Worm (Caenorhabditis elegans) whole organism, L3 larva: ENCODE results near the gene C44B9.3.

Experiments
- R02D3.7 ChIP-seq: fragments of 150-350 bp; optimal IDR thresholded peaks from 2 replicates; lab custom pipeline; 2014; ENCODE audit warnings: missing biosample characterization, missing genetic modification characterization
- ZK546.5 ChIP-seq: sonication (generic microtip); optimal IDR thresholded peaks from 2 replicates; lab custom pipeline; 2017; ENCODE audit warnings: missing biosample characterization, missing genetic modification characterization
- aly-2 ChIP-seq: fragments of 150-350 bp; optimal IDR thresholded peaks from 2 replicates; lab custom pipeline; 2014; ENCODE audit warnings: missing biosample characterization, missing genetic modification characterization
- ama-1 ChIP-seq: fragments of 150-350 bp; optimal IDR thresholded peaks from 2 replicates; lab custom pipeline; 2018
- ceh-16 ChIP-seq: sonication (generic microtip); optimal IDR thresholded peaks from 2 replicates; lab custom pipeline; 2017; ENCODE audit warnings: missing biosample characterization, missing genetic modification characterization
- ceh-28 ChIP-seq: fragments of 150-350 bp; optimal IDR thresholded peaks from 2 replicates; lab custom pipeline; 2014; ENCODE audit warnings: missing biosample characterization, missing genetic modification reagents, missing genetic modification characterization
- ceh-82 ChIP-seq: fragments of 150-350 bp; optimal IDR thresholded peaks from 2 replicates; lab custom pipeline; 2014; ENCODE audit warnings: missing biosample characterization, missing genetic modification characterization
- ceh-9 ChIP-seq: sonication (generic microtip); optimal IDR thresholded peaks from 2 replicates; lab custom pipeline; 2018; ENCODE audit warnings: missing biosample characterization, missing genetic modification characterization
- daf-12 ChIP-seq: fragments of 150-350 bp; optimal IDR thresholded peaks from 2 replicates; lab custom pipeline; 2014; ENCODE audit warnings: missing biosample characterization, missing genetic modification reagents, missing genetic modification characterization
- egl-27 ChIP-seq: sonication (generic microtip); optimal IDR thresholded peaks from 4 replicates; lab custom pipeline; 2017; ENCODE audit warnings: missing biosample characterization, missing genetic modification reagents, missing genetic modification characterization
- egl-5 ChIP-seq: fragments of 150-350 bp; optimal IDR thresholded peaks from 2 replicates; lab custom pipeline; 2017; ENCODE audit warnings: missing biosample characterization, missing genetic modification reagents, missing genetic modification characterization, inconsistent platforms
- elt-1 ChIP-seq: fragments of 150-350 bp; optimal IDR thresholded peaks from 2 replicates; lab custom pipeline; 2014; ENCODE audit warnings: missing biosample characterization, missing genetic modification characterization
- elt-2 ChIP-seq: sonication (generic microtip); optimal IDR thresholded peaks from 2 replicates; lab custom pipeline; 2016; ENCODE audit warnings: missing genetic modification reagents, mild to moderate bottlenecking, missing genetic modification characterization, missing compliant biosample characterization
- elt-3 ChIP-seq, 3 experiments: fragments of 150-350 bp in 1 of 3; sonication (generic microtip) in 2 of 3; optimal IDR thresholded peaks; 2 replicates in 2 of 3; 4 replicates in 1 of 3; lab custom pipeline; 2014 to 2017; ENCODE audit warnings: missing biosample characterization in 3 of 3, missing genetic modification characterization in 3 of 3
- eor-1 ChIP-seq, 2 experiments: fragments of 150-350 bp; optimal IDR thresholded peaks; 2 replicates each; lab custom pipeline; 2014 to 2018; ENCODE audit warnings: missing biosample characterization in 2 of 2, missing genetic modification characterization in 2 of 2
- fkh-10 ChIP-seq: sonication (generic microtip); optimal IDR thresholded peaks from 2 replicates; lab custom pipeline; 2017; ENCODE audit warnings: missing biosample characterization, missing genetic modification reagents, missing genetic modification characterization
- fkh-2 ChIP-seq: fragments of 150-350 bp; optimal IDR thresholded peaks from 2 replicates; lab custom pipeline; 2014; ENCODE audit warnings: missing biosample characterization, missing genetic modification reagents, missing genetic modification characterization
- fos-1 ChIP-seq: fragments of 150-350 bp; optimal IDR thresholded peaks from 2 replicates; lab custom pipeline; 2014; ENCODE audit warnings: missing biosample characterization, missing genetic modification characterization
- hmg-11 ChIP-seq: sonication (generic microtip); optimal IDR thresholded peaks from 2 replicates; lab custom pipeline; 2016; ENCODE audit warnings: missing genetic modification characterization, missing compliant biosample characterization
- jun-1 ChIP-seq: fragments of 150-350 bp; optimal IDR thresholded peaks from 2 replicates; lab custom pipeline; 2014; ENCODE audit warnings: missing biosample characterization, missing genetic modification reagents, missing genetic modification characterization
- lin-15B ChIP-seq: fragments of 150-350 bp; optimal IDR thresholded peaks from 2 replicates; lab custom pipeline; 2014; ENCODE audit warnings: missing biosample characterization, missing genetic modification characterization
- lin-39 ChIP-seq: fragments of 150-350 bp; optimal IDR thresholded peaks from 2 replicates; lab custom pipeline; 2018; ENCODE audit warnings: missing biosample characterization, missing genetic modification reagents, missing genetic modification characterization
- lsy-12 ChIP-seq: sonication (generic microtip); optimal IDR thresholded peaks from 2 replicates; lab custom pipeline; 2016; ENCODE audit warnings: mild to moderate bottlenecking, missing genetic modification characterization, missing compliant biosample characterization
- mdl-1 ChIP-seq: fragments of 150-350 bp; optimal IDR thresholded peaks from 2 replicates; lab custom pipeline; 2014; ENCODE audit warnings: missing biosample characterization, missing genetic modification characterization
- mml-1 ChIP-seq: fragments of 150-350 bp; sonication (generic microtip); optimal IDR thresholded peaks from 3 replicates; lab custom pipeline; 2014; ENCODE audit warnings: missing biosample characterization, missing genetic modification characterization
- nfya-1 ChIP-seq: sonication (generic microtip); optimal IDR thresholded peaks from 2 replicates; lab custom pipeline; 2017; ENCODE audit warnings: missing genetic modification characterization, mild to moderate bottlenecking, missing compliant biosample characterization, antibody characterized with exemption, moderate library complexity; ENCODE audit not compliant: insufficient read depth
- nhr-11 ChIP-seq: fragments of 150-350 bp; optimal IDR thresholded peaks from 2 replicates; lab custom pipeline; 2014; ENCODE audit warnings: missing biosample characterization, missing genetic modification characterization
- nhr-12 ChIP-seq: fragments of 150-350 bp; optimal IDR thresholded peaks from 2 replicates; lab custom pipeline; 2014; ENCODE audit warnings: missing biosample characterization, missing genetic modification characterization
- nhr-23 ChIP-seq: fragments of 150-350 bp; optimal IDR thresholded peaks from 2 replicates; lab custom pipeline; 2014; ENCODE audit warnings: missing biosample characterization, missing genetic modification reagents, missing genetic modification characterization
- nhr-237 ChIP-seq: fragments of 150-350 bp; optimal IDR thresholded peaks from 2 replicates; lab custom pipeline; 2014; ENCODE audit warnings: missing biosample characterization, missing genetic modification characterization
- nhr-25 ChIP-seq: sonication (generic microtip); optimal IDR thresholded peaks from 2 replicates; lab custom pipeline; 2017; ENCODE audit warnings: missing biosample characterization, missing genetic modification characterization
- nhr-28 ChIP-seq: fragments of 150-350 bp; optimal IDR thresholded peaks from 2 replicates; lab custom pipeline; 2014; ENCODE audit warnings: missing biosample characterization, missing genetic modification characterization
- nhr-43 ChIP-seq: sonication (generic microtip); optimal IDR thresholded peaks from 2 replicates; lab custom pipeline; 2016; ENCODE audit warnings: mild to moderate bottlenecking, missing genetic modification characterization, missing compliant biosample characterization; ENCODE audit not compliant: poor library complexity, severe bottlenecking
- nhr-67 ChIP-seq: fragments of 150-350 bp; optimal IDR thresholded peaks from 2 replicates; lab custom pipeline; 2014; ENCODE audit warnings: missing biosample characterization, missing genetic modification characterization
- nhr-76 ChIP-seq: fragments of 150-350 bp; sonication (generic microtip); optimal IDR thresholded peaks from 5 replicates; lab custom pipeline; 2014; ENCODE audit warnings: missing biosample characterization, missing genetic modification characterization
- nhr-77 ChIP-seq: fragments of 150-350 bp; optimal IDR thresholded peaks from 2 replicates; lab custom pipeline; 2014; ENCODE audit warnings: missing biosample characterization, missing genetic modification characterization
- pha-4 ChIP-seq: fragments of 150-350 bp; optimal IDR thresholded peaks from 2 replicates; lab custom pipeline; 2014; ENCODE audit warnings: missing biosample characterization, missing genetic modification reagents, missing genetic modification characterization
- pqm-1 ChIP-seq: fragments of 150-350 bp; optimal IDR thresholded peaks from 2 replicates; lab custom pipeline; 2017; ENCODE audit warnings: missing biosample characterization, missing genetic modification characterization, inconsistent platforms
- sea-2 ChIP-seq: fragments of 150-350 bp; sonication (generic microtip); optimal IDR thresholded peaks from 4 replicates; lab custom pipeline; 2014; ENCODE audit warnings: missing biosample characterization, missing genetic modification reagents, missing genetic modification characterization
- skn-1 ChIP-seq: fragments of 150-350 bp; optimal IDR thresholded peaks from 2 replicates; lab custom pipeline; 2014; ENCODE audit warnings: missing biosample characterization, missing genetic modification characterization
- snpc-4 ChIP-seq: fragments of 150-350 bp; optimal IDR thresholded peaks from 2 replicates; lab custom pipeline; 2014; ENCODE audit warnings: missing biosample characterization, missing genetic modification characterization
- tbx-2 ChIP-seq: sonication (generic microtip); optimal IDR thresholded peaks from 2 replicates; lab custom pipeline; 2016; ENCODE audit warnings: mild to moderate bottlenecking, missing genetic modification characterization, missing compliant biosample characterization
- unc-39 ChIP-seq: sonication (generic microtip); optimal IDR thresholded peaks from 4 replicates; lab custom pipeline; 2017; ENCODE audit warnings: missing biosample characterization, missing genetic modification characterization
- unc-62 ChIP-seq: fragments of 150-350 bp; sonication (generic microtip); optimal IDR thresholded peaks from 4 replicates; lab custom pipeline; 2014; ENCODE audit warnings: missing biosample characterization, missing genetic modification reagents, missing genetic modification characterization
- zag-1 ChIP-seq: fragments of 150-350 bp; optimal IDR thresholded peaks from 2 replicates; lab custom pipeline; 2014; ENCODE audit warnings: missing biosample characterization, missing genetic modification characterization
- ztf-11 ChIP-seq: fragments of 150-350 bp; optimal IDR thresholded peaks from 2 replicates; lab custom pipeline; 2014; ENCODE audit warnings: missing biosample characterization, missing genetic modification characterization
- ztf-4 ChIP-seq: fragments of 150-350 bp; optimal IDR thresholded peaks from 2 replicates; lab custom pipeline; 2014; ENCODE audit warnings: missing biosample characterization, missing genetic modification characterization

C44B9.3 gene

ce11 chrIII:10844873-10845272 lies 35.1 kb downstream of the C44B9.3 start, which contains the start of gene pde-12:
TSS of gene pde-12 (minus strand) at chrIII:10845020.
- TF ChIP-seq mml-1 (tag; lab: Kevin White, UChicago) (no peak), fkh-2 (no peak), nhr-77 (tag; lab: Kevin White, UChicago) (peak; percentile 56), nhr-12 (no peak), ama-1 (no peak), lin-15B (tag; lab: Kevin White, UChicago) (peak; percentile 89), nhr-76 (no peak), nhr-25 (tag; lab: Kevin White, UChicago) (peak; percentile 67), fkh-10 (GFP tag; lab: Kevin White, UChicago) (no peak), nhr-23 (tag; lab: Kevin White, UChicago) (peak; percentile 91), aly-2 (tag; lab: Kevin White, UChicago) (no peak), ceh-82 (tag; lab: Kevin White, UChicago) (peak; percentile 6), sea-2 (GFP tag; lab: Kevin White, UChicago) (no peak), egl-27 (no peak), R02D3.7 (tag; lab: Kevin White, UChicago) (peak; percentile 67), elt-3 (tag; optimal IDR thresholded peaks at IDR 0.05; lab: Kevin White, UChicago) (no peak), ZK546.5 (tag; lab: Kevin White, UChicago) (no peak), egl-5 (tag; lab: Kevin White, UChicago) (peak; percentile 1), ceh-28 (peak; percentile 51), nhr-11 (tag; lab: Kevin White, UChicago) (no peak), fos-1 (tag; lab: Kevin White, UChicago) (no peak), elt-2 (peak; percentile 44), daf-12 (no peak), hmg-11 (tag; lab: Kevin White, UChicago) (peak; percentile 71), mdl-1 (tag; lab: Kevin White, UChicago) (no peak), nhr-28 (tag; lab: Kevin White, UChicago) (no peak), unc-62 (GFP tag; lab: Kevin White, UChicago) (no peak), nhr-237 (no peak), pha-4 (tag; lab: Kevin White, UChicago) (peak; percentile 82), tbx-2 (tag; lab: Kevin White, UChicago) (peak; percentile 83), lsy-12 (tag; lab: Kevin White, UChicago) (peak; percentile 83), nhr-67 (tag; lab: Kevin White, UChicago) (no peak), ztf-4 (no peak), ztf-11 (no peak), unc-39 (tag; lab: Kevin White, UChicago) (no peak), ceh-9 (tag; lab: Kevin White, UChicago) (no peak), elt-1 (tag; lab: Kevin White, UChicago) (peak; percentile 44), pqm-1 (tag; lab: Kevin White, UChicago) (no peak), snpc-4 (tag; lab: Kevin White, UChicago) (peak; percentile 25), zag-1 (tag; lab: Kevin White, UChicago) (no peak), ceh-16 (tag; lab: Kevin White, UChicago) (no peak), jun-1 (tag; lab: Kevin White, UChicago) (peak; percentile 62), nhr-43 (tag; lab: Kevin White, UChicago) (peak; percentile 76), lin-39 (tag; lab: Kevin White, UChicago) (peak; percentile 20), eor-1 (tag; optimal IDR thresholded peaks at IDR 0.05; lab: Kevin White, UChicago) (no peak), nfya-1 (tag; lab: Kevin White, UChicago) (peak; percentile 87), skn-1 (tag; lab: Kevin White, UChicago) (peak; percentile 52)
- TF ChIP-seq, all 47 proteins: peak for 20
